Worm (Caenorhabditis elegans) whole organism, L4 larva: Measurements from ENCODE around the gene atad-3.

Experiments
- F26F4.8 ChIP-seq: fragments of 200-800 bp; sonication (Bioruptor generic); conservative IDR thresholded peaks from 2 replicates; pipeline ENCODE4 v1.3.6; 2022; ENCODE audit warnings: missing genetic modification characterization, missing compliant biosample characterization
- R02D3.7 ChIP-seq: fragments of 150-350 bp; sonication (generic microtip); optimal IDR thresholded peaks from 3 replicates; lab custom pipeline; 2014; ENCODE audit warnings: missing biosample characterization, missing genetic modification characterization
- Y5F2A.4 ChIP-seq: fragments of 200-800 bp; sonication (Bioruptor generic); optimal IDR thresholded peaks from 2 replicates; lab custom pipeline; 2018; ENCODE audit warnings: mild to moderate bottlenecking, missing genetic modification characterization, missing compliant biosample characterization
- aha-1 ChIP-seq: fragments of 150-350 bp; peaks from one replicate; lab custom pipeline; 2014; ENCODE audit warnings: missing biosample characterization, missing genetic modification characterization
- ceh-20 ChIP-seq: fragments of 200-800 bp; sonication (Bioruptor generic); IDR thresholded peaks from 2 replicates; pipeline ENCODE4 v1.3.6; 2022; ENCODE audit warnings: missing genetic modification reagents, missing genetic modification characterization, missing compliant biosample characterization
- ceh-28 ChIP-seq: fragments of 150-350 bp; optimal IDR thresholded peaks from 2 replicates; lab custom pipeline; 2014; ENCODE audit warnings: missing biosample characterization, missing genetic modification reagents, missing genetic modification characterization
- ceh-82 ChIP-seq: sonication (generic microtip); optimal IDR thresholded peaks from 2 replicates; lab custom pipeline; 2017; ENCODE audit warnings: missing biosample characterization, missing genetic modification characterization
- ces-1 ChIP-seq: fragments of 150-350 bp; sonication (generic microtip); optimal IDR thresholded peaks from 4 replicates; lab custom pipeline; 2014; ENCODE audit warnings: missing biosample characterization, missing genetic modification reagents, missing genetic modification characterization
- daf-16 ChIP-seq, 3 experiments: sonication (generic microtip); optimal IDR thresholded peaks; 2 replicates each; lab custom pipeline; 2016 to 2017; ENCODE audit warnings: missing genetic modification characterization in 3 of 3, missing genetic modification reagents in 3 of 3, mild to moderate bottlenecking in 2 of 3, missing compliant biosample characterization in 2 of 3, missing biosample characterization in 1 of 3, moderate library complexity in 1 of 3
- dmd-6 ChIP-seq: fragments of 200-800 bp; sonication (Bioruptor generic); IDR thresholded peaks from 2 replicates; pipeline ENCODE4 v1.3.6; 2022; ENCODE audit warnings: missing genetic modification reagents, missing genetic modification characterization, missing compliant biosample characterization
- duxl-1 ChIP-seq: sonication (generic microtip); optimal IDR thresholded peaks from 2 replicates; lab custom pipeline; 2016; ENCODE audit warnings: mild to moderate bottlenecking, missing genetic modification characterization, moderate library complexity, missing compliant biosample characterization; ENCODE audit not compliant: poor library complexity
- hif-1 ChIP-seq, 2 experiments: sonication (generic microtip); optimal IDR thresholded peaks; 2 replicates each; lab custom pipeline; 2016 to 2017; ENCODE audit warnings: missing compliant biosample characterization in 2 of 2, missing genetic modification characterization in 2 of 2, missing genetic modification reagents in 2 of 2, missing genotype in 2 of 2, mild to moderate bottlenecking in 1 of 2
- hlh-11 ChIP-seq: fragments of 200-800 bp; sonication (Bioruptor generic); optimal IDR thresholded peaks from 2 replicates; lab custom pipeline; 2018; ENCODE audit warnings: mild to moderate bottlenecking, missing genetic modification characterization, missing compliant biosample characterization
- hlh-30 ChIP-seq: sonication (generic microtip); optimal IDR thresholded peaks from 2 replicates; lab custom pipeline; 2017; ENCODE audit warnings: antibody characterized with exemption, mild to moderate bottlenecking, missing genetic modification characterization, missing compliant biosample characterization; ENCODE audit not compliant: insufficient read depth
- jun-1 ChIP-seq: fragments of 150-350 bp; optimal IDR thresholded peaks from 2 replicates; lab custom pipeline; 2014; ENCODE audit warnings: missing biosample characterization, missing genetic modification reagents, missing genetic modification characterization
- lin-15B ChIP-seq: fragments of 150-350 bp; sonication (generic microtip); optimal IDR thresholded peaks from 3 replicates; lab custom pipeline; 2014; ENCODE audit warnings: missing biosample characterization, missing genetic modification characterization
- lin-39 ChIP-seq: fragments of 150-350 bp; optimal IDR thresholded peaks from 2 replicates; lab custom pipeline; 2014; ENCODE audit warnings: missing biosample characterization, missing genetic modification reagents, missing genetic modification characterization
- lsy-2 ChIP-seq, 2 experiments: fragments of 150-350 bp in 1 of 2; sonication (generic microtip) in 1 of 2; optimal IDR thresholded peaks; 2 replicates each; lab custom pipeline; 2014 to 2017; ENCODE audit warnings: missing biosample characterization in 2 of 2, missing genetic modification characterization in 2 of 2
- mdl-1 ChIP-seq, 2 experiments: fragments of 150-350 bp in 1 of 2; sonication (generic microtip) in 1 of 2; optimal IDR thresholded peaks; 2 replicates each; lab custom pipeline; 2014 to 2017; ENCODE audit warnings: missing biosample characterization in 2 of 2, missing genetic modification characterization in 2 of 2
- mdt-29 ChIP-seq: fragments of 200-800 bp; sonication (Bioruptor generic); IDR thresholded peaks from 2 replicates; pipeline ENCODE4 v1.3.6; 2022; ENCODE audit warnings: missing genetic modification reagents, missing genetic modification characterization, missing compliant biosample characterization
- mep-1 ChIP-seq: fragments of 150-350 bp; sonication (generic microtip); optimal IDR thresholded peaks from 3 replicates; lab custom pipeline; 2014; ENCODE audit warnings: missing biosample characterization, missing genetic modification characterization
- mxl-3 ChIP-seq: fragments of 200-800 bp; sonication (Bioruptor generic); optimal IDR thresholded peaks from 2 replicates; lab custom pipeline; 2018; ENCODE audit warnings: mild to moderate bottlenecking, missing genetic modification characterization, missing compliant biosample characterization
- nhr-11 ChIP-seq: fragments of 150-350 bp; optimal IDR thresholded peaks from 2 replicates; lab custom pipeline; 2014; ENCODE audit warnings: missing biosample characterization, missing genetic modification characterization
- nhr-28 ChIP-seq: fragments of 150-350 bp; optimal IDR thresholded peaks from 2 replicates; lab custom pipeline; 2014; ENCODE audit warnings: missing biosample characterization, missing genetic modification characterization
- sdz-12 ChIP-seq: fragments of 200-800 bp; sonication (Bioruptor generic); optimal IDR thresholded peaks from 2 replicates; lab custom pipeline; 2018; ENCODE audit warnings: mild to moderate bottlenecking, missing genetic modification characterization, missing compliant biosample characterization
- spr-1 ChIP-seq: sonication (generic microtip); optimal IDR thresholded peaks from 2 replicates; lab custom pipeline; 2016; ENCODE audit warnings: mild to moderate bottlenecking, missing genetic modification characterization, missing compliant biosample characterization
- tra-1 ChIP-seq: fragments of 200-800 bp; sonication (Bioruptor generic); IDR thresholded peaks from 2 replicates; pipeline ENCODE4 v1.3.6; 2022; ENCODE audit warnings: missing genetic modification reagents, missing genetic modification characterization, missing compliant biosample characterization
- unc-62 ChIP-seq, 3 experiments: fragments of 150-350 bp in 1 of 3; sonication (generic microtip); optimal IDR thresholded peaks in 2 of 3; peaks in 1 of 3; 1 replicate in 1 of 3; 2 replicates in 2 of 3; lab custom pipeline; 2014 to 2017; ENCODE audit warnings: missing biosample characterization in 3 of 3, missing genetic modification characterization in 3 of 3, missing genetic modification reagents in 3 of 3, missing genotype in 1 of 3
- zag-1 ChIP-seq: fragments of 150-350 bp; optimal IDR thresholded peaks from 2 replicates; lab custom pipeline; 2014; ENCODE audit warnings: missing biosample characterization, missing genetic modification characterization
- zfp-3 ChIP-seq: fragments of 200-800 bp; sonication (Bioruptor generic); conservative IDR thresholded peaks from 2 replicates; pipeline ENCODE4 v1.3.6; 2022; ENCODE audit warnings: missing genetic modification reagents, missing genetic modification characterization, missing compliant biosample characterization
- zip-11 ChIP-seq: fragments of 200-800 bp; sonication (Bioruptor generic); IDR thresholded peaks from 2 replicates; pipeline ENCODE4 v1.3.6; 2022; ENCODE audit warnings: missing genetic modification characterization, missing compliant biosample characterization

atad-3 gene

DNA sequence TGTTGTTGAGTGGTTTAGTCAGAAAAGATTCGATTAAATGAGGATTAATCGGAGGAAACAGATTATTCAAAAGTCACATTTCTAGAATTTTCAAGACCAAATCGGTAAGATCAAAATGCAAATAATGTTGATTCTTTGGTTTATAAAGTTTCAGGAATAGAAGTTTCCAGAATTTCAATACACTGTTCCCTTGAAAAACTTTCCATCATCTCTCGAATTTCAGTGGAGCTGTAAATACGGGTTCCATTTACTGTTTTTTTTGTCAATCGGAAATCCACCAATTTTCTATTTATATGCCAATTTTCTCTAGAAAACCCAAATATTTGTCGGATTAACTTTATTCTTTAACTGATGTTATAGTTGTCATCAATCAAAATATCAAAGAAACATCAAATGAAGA lies 34.4 kb downstream of the atad-3 start:
- peak; percentile 69 for TF ChIP-seq aha-1
- no peak for TF ChIP-seq lin-15B (tag; lab: Kevin White, UChicago)

- TF ChIP-seq unc-62 (GFP tag; optimal IDR thresholded peaks at IDR 0.05 in 1 of 2; lab: Kevin White, UChicago) (peak in 1 of 2 experiments; percentile 98), unc-62 (tag; optimal IDR thresholded peaks at IDR 0.05; lab: Kevin White, UChicago) (no peak), daf-16 (GFP tag; optimal IDR thresholded peaks at IDR 0.05; lab: Kevin White, UChicago) (no peak), daf-16 (tag; optimal IDR thresholded peaks at IDR 0.05; lab: Kevin White, UChicago) (no peak)
- TF ChIP-seq, all 104 proteins: peak for 1
These were observed 36.2 kb downstream of the atad-3 start for ce11 chrII:10284991-10285390.

DNA sequence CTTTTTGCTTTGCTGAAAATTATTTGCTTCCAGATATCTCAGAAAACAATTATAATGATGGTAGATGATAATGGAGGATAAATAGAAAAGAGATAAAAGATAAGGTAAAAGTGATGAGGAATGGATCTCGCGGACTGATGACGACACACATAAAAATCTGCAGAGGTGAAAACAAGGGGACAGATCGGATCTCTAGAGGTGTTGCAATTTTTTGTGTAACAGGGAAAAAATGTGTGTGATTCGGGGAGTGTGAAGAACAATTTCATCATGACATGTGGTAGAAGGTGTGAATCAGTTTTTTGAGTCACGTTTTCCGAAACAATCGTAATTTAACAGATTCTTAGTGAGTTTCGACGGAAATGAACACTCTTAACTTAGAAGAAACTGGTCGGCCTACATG lies 40.1 kb downstream of the atad-3 start:
- peak; percentile 48 for TF ChIP-seq hlh-11 (tag; lab: Kevin White, UChicago)
- TF ChIP-seq mxl-3 (GFP tag; lab: Kevin White, UChicago): peak; percentile 78
- TF ChIP-seq zag-1 (tag; lab: Kevin White, UChicago): no peak
- TF ChIP-seq ceh-28 (tag; lab: Kevin White, UChicago): no peak
- no peak for TF ChIP-seq zfp-3 (GFP tag; lab: Robert Waterston, UW)
- no peak for TF ChIP-seq lin-39 (tag; lab: Kevin White, UChicago)
- TF ChIP-seq mdl-1 (tag; optimal IDR thresholded peaks at IDR 0.05; lab: Kevin White, UChicago): peak in 1 of 2 experiments; percentile 39
- TF ChIP-seq zip-11 (GFP tag; lab: Robert Waterston, UW): no peak
- no peak for TF ChIP-seq sdz-12 (GFP tag; lab: Kevin White, UChicago)
- TF ChIP-seq duxl-1 (tag; lab: Kevin White, UChicago): no peak
- TF ChIP-seq hlh-30 (tag; lab: Kevin White, UChicago): peak; percentile 70
- no peak for TF ChIP-seq Y5F2A.4 (GFP tag; lab: Kevin White, UChicago)
- TF ChIP-seq ceh-82 (tag; lab: Kevin White, UChicago): no peak
- no peak for TF ChIP-seq mdt-29 (GFP tag; lab: Robert Waterston, UW)
- no peak for TF ChIP-seq spr-1 (tag; lab: Kevin White, UChicago)
- no peak for TF ChIP-seq ces-1 (GFP tag; lab: Kevin White, UChicago)
- no peak for TF ChIP-seq jun-1

DNA sequence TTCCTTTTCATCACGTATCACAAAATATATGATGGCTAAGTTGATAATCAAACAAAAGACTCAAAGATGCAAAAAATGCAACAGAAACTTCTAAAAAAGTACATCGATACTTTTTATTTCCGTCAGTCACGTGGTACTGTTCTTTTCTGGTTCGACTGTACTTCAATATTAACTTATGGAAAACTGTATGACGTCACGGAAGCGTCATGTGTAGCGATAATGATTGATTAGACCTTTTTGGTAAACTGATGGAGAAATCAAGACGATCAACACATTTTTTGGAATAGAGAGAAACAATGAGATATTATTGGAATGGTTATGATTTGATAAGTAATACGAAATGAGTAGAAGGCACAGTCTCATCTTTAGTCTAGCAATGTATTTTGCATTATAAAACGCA lies 45.5 kb downstream of the atad-3 start:
- TF ChIP-seq tra-1 (GFP tag; lab: Robert Waterston, UW) (peak; percentile 57; the same call in 1 of the 2 replicates), mep-1 (no peak), hlh-30 (tag; lab: Kevin White, UChicago) (peak; percentile 46), ceh-20 (peak; percentile 34; the same call in 1 of the 2 replicates), mdl-1 (tag; optimal IDR thresholded peaks at IDR 0.05; lab: Kevin White, UChicago) (peak in 1 of 2 experiments; percentile 51), lsy-2 (tag; optimal IDR thresholded peaks at IDR 0.05; lab: Kevin White, UChicago) (peak in 1 of 2 experiments; percentile 37), hif-1 (tag; optimal IDR thresholded peaks at IDR 0.05; lab: Kevin White, UChicago) (no peak), nhr-28 (tag; lab: Kevin White, UChicago) (peak; percentile 68), dmd-6 (GFP tag; lab: Robert Waterston, UW) (peak; percentile 38), unc-62 (GFP tag; optimal IDR thresholded peaks at IDR 0.05 in 1 of 2; lab: Kevin White, UChicago) (peak in 1 of 2 experiments; percentile 81), unc-62 (tag; optimal IDR thresholded peaks at IDR 0.05; lab: Kevin White, UChicago) (no peak)

DNA sequence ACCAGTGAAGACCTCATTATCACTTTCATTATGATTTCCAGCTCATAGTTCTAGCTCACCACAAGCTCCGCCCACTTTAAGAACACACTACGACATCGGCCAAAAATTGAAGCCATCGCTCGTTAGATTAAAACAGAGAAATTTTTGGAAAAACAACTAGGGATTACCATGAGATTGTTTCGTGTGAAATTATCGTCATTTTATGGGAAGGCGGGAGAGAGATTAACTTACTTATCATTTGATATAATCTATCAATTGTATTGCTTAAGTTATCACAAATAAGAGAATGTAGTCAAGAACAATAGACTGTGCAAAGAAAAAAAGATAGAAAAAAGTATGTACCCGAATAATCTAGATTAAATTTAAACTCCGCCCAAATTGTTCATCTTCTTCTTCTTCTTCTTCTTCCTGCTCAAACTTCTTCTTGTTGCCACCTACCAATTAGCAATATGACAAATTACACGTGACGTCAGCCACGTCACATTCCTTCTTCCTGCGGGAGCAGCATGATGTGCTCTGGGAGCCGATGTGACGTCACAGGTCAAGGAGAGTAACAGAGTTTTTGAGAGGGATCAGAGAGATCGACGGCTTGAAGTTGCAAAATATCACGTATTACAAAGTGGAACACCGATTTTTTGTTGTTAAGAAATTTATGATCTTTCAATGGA lies 51.4 kb downstream of the atad-3 start, which contains the start of gene nep-26:
nep-26 (minus strand) TSS at position 51 of the 668 bp plus-strand sequence.
- TF ChIP-seq R02D3.7 (tag; lab: Kevin White, UChicago) (no peak), hif-1 (tag; optimal IDR thresholded peaks at IDR 0.05; lab: Kevin White, UChicago) (peak; percentile 14 to 94), ceh-20 (peak; percentile 37; the same call in 1 of the 2 replicates), F26F4.8 (GFP tag; lab: Robert Waterston, UW) (no peak), nhr-11 (tag; lab: Kevin White, UChicago) (peak; percentile 74), lsy-2 (tag; optimal IDR thresholded peaks at IDR 0.05; lab: Kevin White, UChicago) (peak in 1 of 2 experiments; percentile 22), hlh-30 (tag; lab: Kevin White, UChicago) (peak; percentile 64), daf-16 (GFP tag; optimal IDR thresholded peaks at IDR 0.05; lab: Kevin White, UChicago) (peak in 1 of 2 experiments; percentile 89), daf-16 (tag; optimal IDR thresholded peaks at IDR 0.05; lab: Kevin White, UChicago) (no peak), hlh-11 (tag; lab: Kevin White, UChicago) (peak; percentile 41)
